Worm (Caenorhabditis elegans): Measurements from ENCODE around the gene sma-6.

DNA sequence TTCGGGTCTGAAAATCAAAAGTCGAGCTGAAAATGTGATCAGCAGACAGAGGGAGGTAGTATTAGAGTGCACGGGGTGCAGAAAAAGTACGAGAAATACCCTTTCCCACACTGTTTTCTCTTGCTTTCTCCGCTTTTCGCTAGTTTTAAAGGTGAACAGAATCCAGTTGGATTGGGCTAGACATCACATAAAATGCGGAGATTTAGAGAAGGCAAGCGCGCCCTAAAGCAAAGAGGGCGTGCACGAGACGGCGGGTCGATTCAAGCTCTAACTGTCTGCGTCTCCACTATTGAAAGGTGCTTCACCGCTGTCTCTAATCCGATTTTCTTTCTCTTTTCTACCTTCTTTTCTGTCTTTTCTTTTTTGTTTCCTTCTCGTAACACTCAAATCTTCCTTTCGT lies 45.8 kb downstream of the sma-6 start:
- TF ChIP-seq ref-2 (tag; optimal IDR thresholded peaks at IDR 0.05) (peak; percentile 40), lin-11 (tag; optimal IDR thresholded peaks at IDR 0.05) (no peak), sox-4 (tag; optimal IDR thresholded peaks at IDR 0.05) (no peak), pat-9 (tag; optimal IDR thresholded peaks at IDR 0.05) (no peak), rnt-1 (tag; optimal IDR thresholded peaks at IDR 0.05) (peak; percentile 26), pros-1 (tag; optimal IDR thresholded peaks at IDR 0.05) (no peak), ceh-18 (tag; optimal IDR thresholded peaks at IDR 0.05) (peak; percentile 64), pag-3 (tag; optimal IDR thresholded peaks at IDR 0.05; ENCODE audit: borderline replicate concordance) (no peak), tbx-2 (tag; optimal IDR thresholded peaks at IDR 0.05) (peak; percentile 71), nhr-11 (tag; optimal IDR thresholded peaks at IDR 0.05) (no peak), fkh-10 (GFP tag; optimal IDR thresholded peaks at IDR 0.05) (no peak), dve-1 (tag; optimal IDR thresholded peaks at IDR 0.05) (peak; percentile 63)

All from whole organism, late embryonic.